Worm (Caenorhabditis elegans) whole organism, mixed stage, embryonic: ENCODE data around the gene C06E2.5.

Experiments used
- M03D4.4 ChIP-seq: sonication (generic microtip); optimal IDR thresholded peaks from 2 replicates; lab custom pipeline; 2017; ENCODE audit warnings: mild to moderate bottlenecking, missing genetic modification characterization, missing compliant biosample characterization
- bed-3 ChIP-seq: fragments of 200-800 bp; sonication (Bioruptor generic); optimal IDR thresholded peaks from 3 replicates; lab custom pipeline; 2018; ENCODE audit warnings: mild to moderate bottlenecking, missing genetic modification characterization, moderate library complexity, missing compliant biosample characterization
- blmp-1 ChIP-seq: fragments of 150-350 bp; optimal IDR thresholded peaks from 2 replicates; lab custom pipeline; 2014; ENCODE audit warnings: missing biosample characterization, missing genetic modification characterization
- ceh-39 ChIP-seq: fragments of 150-350 bp; optimal IDR thresholded peaks from 2 replicates; lab custom pipeline; 2014; ENCODE audit warnings: missing biosample characterization, missing genetic modification characterization
- ceh-43 ChIP-seq: fragments of 200-800 bp; sonication (Bioruptor generic); optimal IDR thresholded peaks from 2 replicates; lab custom pipeline; 2018; ENCODE audit warnings: mild to moderate bottlenecking, missing genetic modification characterization, moderate library complexity, missing compliant biosample characterization
- ceh-83 ChIP-seq: fragments of 200-800 bp; sonication (Bioruptor generic); optimal IDR thresholded peaks from 2 replicates; lab custom pipeline; 2018; ENCODE audit warnings: mild to moderate bottlenecking, missing genetic modification characterization, missing compliant biosample characterization
- ces-1 ChIP-seq: fragments of 150-350 bp; optimal IDR thresholded peaks from 2 replicates; lab custom pipeline; 2014; ENCODE audit warnings: missing biosample characterization, missing genetic modification reagents, missing genetic modification characterization
- cnd-1 ChIP-seq: fragments of 200-800 bp; sonication (Bioruptor generic); optimal IDR thresholded peaks from 2 replicates; lab custom pipeline; 2018; ENCODE audit warnings: mild to moderate bottlenecking, missing genetic modification characterization, missing compliant biosample characterization
- drap-1 ChIP-seq: fragments of 200-800 bp; sonication (Bioruptor generic); optimal IDR thresholded peaks from 3 replicates; lab custom pipeline; 2018; ENCODE audit warnings: mild to moderate bottlenecking, missing genetic modification characterization, missing compliant biosample characterization
- elt-1 ChIP-seq: sonication (generic microtip); optimal IDR thresholded peaks from 2 replicates; lab custom pipeline; 2017; ENCODE audit warnings: missing genetic modification characterization, mild to moderate bottlenecking, missing compliant biosample characterization, antibody characterized with exemption, moderate library complexity, borderline replicate concordance; ENCODE audit not compliant: insufficient read depth
- elt-3 ChIP-seq: fragments of 150-350 bp; optimal IDR thresholded peaks from 2 replicates; lab custom pipeline; 2014; ENCODE audit warnings: missing biosample characterization, missing genetic modification characterization
- flh-1 ChIP-seq: fragments of 200-800 bp; sonication (Bioruptor generic); optimal IDR thresholded peaks from 2 replicates; lab custom pipeline; 2018; ENCODE audit warnings: mild to moderate bottlenecking, missing genetic modification characterization, moderate library complexity, missing compliant biosample characterization
- ham-2 ChIP-seq: fragments of 200-800 bp; sonication (Bioruptor generic); optimal IDR thresholded peaks from 2 replicates; lab custom pipeline; 2018; ENCODE audit warnings: mild to moderate bottlenecking, missing genetic modification characterization, missing compliant biosample characterization
- hlh-1 ChIP-seq: fragments of 150-350 bp; optimal IDR thresholded peaks from 2 replicates; lab custom pipeline; 2014; ENCODE audit warnings: missing biosample characterization, missing genetic modification reagents, missing genetic modification characterization
- lin-13 ChIP-seq: fragments of 150-350 bp; optimal IDR thresholded peaks from 2 replicates; lab custom pipeline; 2014; ENCODE audit warnings: missing biosample characterization, missing genetic modification characterization
- lin-32 ChIP-seq: fragments of 200-800 bp; sonication (Bioruptor generic); optimal IDR thresholded peaks from 2 replicates; lab custom pipeline; 2018; ENCODE audit warnings: mild to moderate bottlenecking, missing genetic modification characterization, missing compliant biosample characterization
- lsy-2 ChIP-seq: fragments of 150-350 bp; optimal IDR thresholded peaks from 2 replicates; lab custom pipeline; 2014; ENCODE audit warnings: missing biosample characterization, missing genetic modification characterization
- mab-5 ChIP-seq: fragments of 150-350 bp; optimal IDR thresholded peaks from 2 replicates; lab custom pipeline; 2014; ENCODE audit warnings: missing biosample characterization, missing genetic modification characterization
- mep-1 ChIP-seq: fragments of 150-350 bp; optimal IDR thresholded peaks from 2 replicates; lab custom pipeline; 2017; ENCODE audit warnings: missing biosample characterization, missing genetic modification reagents, missing genetic modification characterization, inconsistent platforms
- mls-2 ChIP-seq: sonication (generic microtip); optimal IDR thresholded peaks from 2 replicates; lab custom pipeline; 2016; ENCODE audit warnings: mild to moderate bottlenecking, missing genetic modification characterization, moderate library complexity, missing compliant biosample characterization
- nhr-12 ChIP-seq: fragments of 150-350 bp; optimal IDR thresholded peaks from 2 replicates; lab custom pipeline; 2014; ENCODE audit warnings: missing biosample characterization, missing genetic modification characterization
- nhr-2 ChIP-seq: fragments of 150-350 bp; optimal IDR thresholded peaks from 2 replicates; lab custom pipeline; 2014; ENCODE audit warnings: missing biosample characterization, missing genetic modification characterization
- nhr-237 ChIP-seq: fragments of 150-350 bp; optimal IDR thresholded peaks from 2 replicates; lab custom pipeline; 2014; ENCODE audit warnings: missing biosample characterization, missing genetic modification characterization
- nhr-28 ChIP-seq: fragments of 150-350 bp; optimal IDR thresholded peaks from 2 replicates; lab custom pipeline; 2014; ENCODE audit warnings: missing biosample characterization, missing genetic modification characterization
- nhr-76 ChIP-seq: sonication (generic microtip); optimal IDR thresholded peaks from 2 replicates; lab custom pipeline; 2017; ENCODE audit warnings: missing biosample characterization, missing genetic modification characterization
- pha-4 ChIP-seq: fragments of 150-350 bp; optimal IDR thresholded peaks from 2 replicates; lab custom pipeline; 2018; ENCODE audit warnings: missing biosample characterization, missing genetic modification reagents, missing genetic modification characterization
- sem-2 ChIP-seq: fragments of 200-800 bp; sonication (Bioruptor generic); optimal IDR thresholded peaks from 2 replicates; lab custom pipeline; 2018; ENCODE audit warnings: mild to moderate bottlenecking, missing genetic modification characterization, missing compliant biosample characterization
- snpc-4 ChIP-seq: fragments of 150-350 bp; optimal IDR thresholded peaks from 2 replicates; lab custom pipeline; 2014; ENCODE audit warnings: missing biosample characterization, missing genetic modification characterization
- sptf-1 ChIP-seq: sonication (generic microtip); optimal IDR thresholded peaks from 2 replicates; lab custom pipeline; 2017; ENCODE audit warnings: mild to moderate bottlenecking, missing genetic modification characterization, moderate library complexity, missing compliant biosample characterization
- tbx-8 ChIP-seq: fragments of 200-800 bp; sonication (Bioruptor generic); optimal IDR thresholded peaks from 2 replicates; lab custom pipeline; 2018; ENCODE audit warnings: mild to moderate bottlenecking, missing genetic modification characterization, moderate library complexity, missing compliant biosample characterization
- unc-120 ChIP-seq: sonication (generic microtip); optimal IDR thresholded peaks from 2 replicates; lab custom pipeline; 2017; ENCODE audit warnings: missing genetic modification characterization, missing compliant biosample characterization; ENCODE audit not compliant: poor library complexity, severe bottlenecking
- unc-39 ChIP-seq: fragments of 150-350 bp; optimal IDR thresholded peaks from 2 replicates; lab custom pipeline; 2014; ENCODE audit warnings: missing biosample characterization, missing genetic modification characterization
- unc-62 ChIP-seq: fragments of 150-350 bp; optimal IDR thresholded peaks from 2 replicates; lab custom pipeline; 2014; ENCODE audit warnings: missing biosample characterization, missing genetic modification reagents, missing genetic modification characterization
- zip-8 ChIP-seq: fragments of 150-350 bp; optimal IDR thresholded peaks from 2 replicates; lab custom pipeline; 2014; ENCODE audit warnings: missing biosample characterization, missing genetic modification characterization
- ztf-11 ChIP-seq: fragments of 150-350 bp; optimal IDR thresholded peaks from 2 replicates; lab custom pipeline; 2014; ENCODE audit warnings: missing biosample characterization, missing genetic modification characterization

Gene C06E2.5

DNA sequence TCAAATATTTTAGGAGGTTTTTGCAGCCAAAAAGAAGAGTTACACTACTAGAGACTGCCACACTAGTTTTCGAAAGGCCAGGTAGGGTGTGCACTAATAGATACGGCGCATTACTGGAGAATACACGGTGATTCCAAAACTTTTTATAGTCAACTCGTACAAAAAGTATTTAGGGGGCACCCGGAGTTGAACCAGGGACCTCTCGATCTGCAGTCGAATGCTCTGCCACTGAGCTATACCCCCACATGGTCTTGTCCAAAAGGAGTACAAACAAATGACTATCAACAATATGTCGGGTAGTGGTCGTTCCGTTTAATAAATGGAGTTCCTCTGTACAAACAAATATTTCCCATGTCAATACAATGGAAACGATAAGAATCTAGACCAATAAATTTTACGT is 39.8 kb downstream of the C06E2.5 start:
- TF ChIP-seq pha-4 (peak; percentile 71), nhr-237 (tag; lab: Kevin White, UChicago) (no peak), mls-2 (peak; percentile 9), ceh-39 (tag; lab: Kevin White, UChicago) (no peak), unc-120 (tag; lab: Kevin White, UChicago) (no peak), unc-62 (GFP tag; lab: Kevin White, UChicago) (no peak), lin-32 (GFP tag; lab: Kevin White, UChicago) (peak; percentile 17), M03D4.4 (tag; lab: Kevin White, UChicago) (peak; percentile 34), nhr-28 (tag; lab: Kevin White, UChicago) (no peak), sptf-1 (peak; percentile 48), mab-5 (tag; lab: Kevin White, UChicago) (no peak), ham-2 (GFP tag; lab: Kevin White, UChicago) (no peak), bed-3 (no peak), elt-1 (tag; lab: Kevin White, UChicago) (no peak), hlh-1 (tag; lab: Kevin White, UChicago) (no peak), ceh-83 (peak; percentile 46), mep-1 (tag; lab: Kevin White, UChicago) (no peak), blmp-1 (tag; lab: Kevin White, UChicago) (no peak), ceh-43 (GFP tag; lab: Kevin White, UChicago) (no peak), zip-8 (no peak), drap-1 (GFP tag; lab: Kevin White, UChicago) (peak; percentile 50), unc-39 (tag; lab: Kevin White, UChicago) (no peak), lsy-2 (tag; lab: Kevin White, UChicago) (no peak), snpc-4 (tag; lab: Kevin White, UChicago) (no peak), flh-1 (GFP tag; lab: Kevin White, UChicago) (no peak), tbx-8 (GFP tag; lab: Kevin White, UChicago) (peak; percentile 20), nhr-2 (tag; lab: Kevin White, UChicago) (no peak), lin-13 (no peak), ztf-11 (tag; lab: Kevin White, UChicago) (no peak), elt-3 (tag; lab: Kevin White, UChicago) (no peak), cnd-1 (tag; lab: Kevin White, UChicago) (peak; percentile 38), nhr-12 (no peak), nhr-76 (tag; lab: Kevin White, UChicago) (no peak), ces-1 (GFP tag; lab: Kevin White, UChicago) (no peak), sem-2 (GFP tag; lab: Kevin White, UChicago) (peak; percentile 50)

DNA sequence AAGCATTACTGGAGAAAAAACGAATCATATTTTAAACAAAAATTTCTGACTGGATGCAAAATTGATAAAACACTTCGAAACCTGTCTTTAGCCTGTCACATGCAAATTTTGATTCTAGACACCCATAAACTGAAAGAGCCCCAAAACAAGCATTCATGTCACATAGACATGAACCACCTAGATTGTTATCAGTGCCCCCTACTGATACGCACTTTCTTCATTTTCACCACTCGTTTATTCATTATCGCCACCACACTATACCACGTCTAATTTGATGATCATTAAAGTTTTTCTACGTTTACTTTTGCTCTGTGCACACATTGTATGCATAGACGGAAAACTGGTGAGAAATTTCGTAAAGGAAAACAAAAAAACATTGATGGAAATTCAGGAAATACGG is 45.8 kb downstream of the C06E2.5 start, which contains the start of gene cnnm-2:
TSS of gene cnnm-2 (plus strand) at position 190 of the 400 bp plus-strand sequence.
- no peak for TF ChIP-seq ces-1 (GFP tag; lab: Kevin White, UChicago)

ce11 chrX:8810908-8811307 is 46.8 kb downstream of the C06E2.5 start, which contains the start of gene R04E5.9:
Gene R04E5.9 (minus strand): TSS chrX:8811142.
- TF ChIP-seq M03D4.4 (tag; lab: Kevin White, UChicago): peak; percentile 29
- TF ChIP-seq lin-13: peak; percentile 30
- peak; percentile 20 for TF ChIP-seq drap-1 (GFP tag; lab: Kevin White, UChicago)
- peak; percentile 56 for TF ChIP-seq mep-1 (tag; lab: Kevin White, UChicago)
- TF ChIP-seq nhr-12: no peak
- peak; percentile 56 for TF ChIP-seq ces-1 (GFP tag; lab: Kevin White, UChicago)
- TF ChIP-seq elt-3 (tag; lab: Kevin White, UChicago): no peak
- TF ChIP-seq unc-120 (tag; lab: Kevin White, UChicago): peak; percentile 69
- TF ChIP-seq bed-3: no peak
- TF ChIP-seq unc-62 (GFP tag; lab: Kevin White, UChicago): peak; percentile 48
- TF ChIP-seq nhr-237 (tag; lab: Kevin White, UChicago): peak; percentile 64
- TF ChIP-seq nhr-76 (tag; lab: Kevin White, UChicago): no peak
- peak; percentile 66 for TF ChIP-seq ceh-39 (tag; lab: Kevin White, UChicago)
- peak; percentile 29 for TF ChIP-seq ceh-83
- TF ChIP-seq elt-1 (tag; lab: Kevin White, UChicago): no peak
- TF ChIP-seq cnd-1 (tag; lab: Kevin White, UChicago): peak; percentile 54
- peak; percentile 76 for TF ChIP-seq sptf-1
- TF ChIP-seq pha-4: peak; percentile 75
- TF ChIP-seq hlh-1 (tag; lab: Kevin White, UChicago): peak; percentile 50
- TF ChIP-seq ham-2 (GFP tag; lab: Kevin White, UChicago): peak; percentile 1
- TF ChIP-seq lsy-2 (tag; lab: Kevin White, UChicago): peak; percentile 26
